Worm (Caenorhabditis elegans) whole organism, L4 larva: Measurements from ENCODE around the gene C12D8.21.
A peak's percentile ranks its signal among the peaks of the same experiment; 100 is the strongest.

Experiments
- F49E8.2 ChIP-seq: sonication (generic microtip); optimal IDR thresholded peaks from 2 replicates; lab custom pipeline; 2016; ENCODE audit warnings: missing compliant biosample characterization, mild to moderate bottlenecking, missing genetic modification characterization, borderline replicate concordance
- Y48G9A.11 ChIP-seq: fragments of 200-800 bp; sonication (Bioruptor generic); IDR thresholded peaks from 2 replicates; pipeline ENCODE4 v1.3.6; 2022; ENCODE audit warnings: missing genetic modification reagents, missing genetic modification characterization, missing compliant biosample characterization
- Y5F2A.4 ChIP-seq: fragments of 200-800 bp; sonication (Bioruptor generic); optimal IDR thresholded peaks from 2 replicates; lab custom pipeline; 2018; ENCODE audit warnings: mild to moderate bottlenecking, missing genetic modification characterization, missing compliant biosample characterization
- Y75B8A.6 ChIP-seq: fragments of 200-800 bp; sonication (Bioruptor generic); IDR thresholded peaks from 2 replicates; pipeline ENCODE4 v1.3.6; 2022; ENCODE audit warnings: missing genetic modification reagents, missing genetic modification characterization, missing compliant biosample characterization
- aha-1 ChIP-seq: fragments of 150-350 bp; peaks from one replicate; lab custom pipeline; 2014; ENCODE audit warnings: missing biosample characterization, missing genetic modification characterization
- ama-1 ChIP-seq: fragments of 150-350 bp; optimal IDR thresholded peaks from 2 replicates; lab custom pipeline; 2014; ENCODE audit warnings: inconsistent platforms, mixed read lengths
- arid-1 ChIP-seq: fragments of 200-800 bp; sonication (Bioruptor generic); conservative IDR thresholded peaks from 2 replicates; pipeline ENCODE4 v1.3.6; 2022; ENCODE audit warnings: missing genetic modification reagents, missing genetic modification characterization, missing compliant biosample characterization
- ces-1 ChIP-seq: fragments of 150-350 bp; sonication (generic microtip); optimal IDR thresholded peaks from 4 replicates; lab custom pipeline; 2014; ENCODE audit warnings: missing biosample characterization, missing genetic modification reagents, missing genetic modification characterization
- ctbp-1 ChIP-seq: fragments of 200-800 bp; sonication (Bioruptor generic); IDR thresholded peaks from 2 replicates; pipeline ENCODE4 v1.3.6; 2022; ENCODE audit warnings: missing genetic modification reagents, missing genetic modification characterization, missing compliant biosample characterization
- daf-19 ChIP-seq: fragments of 200-800 bp; sonication (Bioruptor generic); conservative IDR thresholded peaks from 2 replicates; pipeline ENCODE4 v1.3.6; 2022; ENCODE audit warnings: missing genetic modification characterization, missing compliant biosample characterization
- dpl-1 ChIP-seq: fragments of 150-350 bp; optimal IDR thresholded peaks from 2 replicates; lab custom pipeline; 2014; ENCODE audit warnings: missing biosample characterization, missing genetic modification reagents, missing genetic modification characterization
- hlh-11 ChIP-seq: fragments of 200-800 bp; sonication (Bioruptor generic); optimal IDR thresholded peaks from 2 replicates; lab custom pipeline; 2018; ENCODE audit warnings: mild to moderate bottlenecking, missing genetic modification characterization, missing compliant biosample characterization
- lin-1 ChIP-seq: fragments of 200-800 bp; sonication (Bioruptor generic); IDR thresholded peaks from 2 replicates; pipeline ENCODE4 v1.3.6; 2022; ENCODE audit warnings: missing genetic modification reagents, missing genetic modification characterization, missing compliant biosample characterization
- lin-38 ChIP-seq: fragments of 200-800 bp; sonication (Bioruptor generic); IDR thresholded peaks from 2 replicates; pipeline ENCODE4 v1.3.6; 2022; ENCODE audit warnings: missing genetic modification reagents, missing genetic modification characterization, missing compliant biosample characterization
- lsy-2 ChIP-seq, 2 experiments: fragments of 150-350 bp in 1 of 2; sonication (generic microtip) in 1 of 2; optimal IDR thresholded peaks; 2 replicates each; lab custom pipeline; 2014 to 2017; ENCODE audit warnings: missing biosample characterization in 2 of 2, missing genetic modification characterization in 2 of 2
- madf-9 ChIP-seq: fragments of 200-800 bp; sonication (Bioruptor generic); conservative IDR thresholded peaks from 2 replicates; pipeline ENCODE4 v1.3.6; 2022; ENCODE audit warnings: missing genetic modification reagents, missing genetic modification characterization, missing compliant biosample characterization
- mdl-1 ChIP-seq, 2 experiments: fragments of 150-350 bp in 1 of 2; sonication (generic microtip) in 1 of 2; optimal IDR thresholded peaks; 2 replicates each; lab custom pipeline; 2014 to 2017; ENCODE audit warnings: missing biosample characterization in 2 of 2, missing genetic modification characterization in 2 of 2
- mdt-29 ChIP-seq: fragments of 200-800 bp; sonication (Bioruptor generic); IDR thresholded peaks from 2 replicates; pipeline ENCODE4 v1.3.6; 2022; ENCODE audit warnings: missing genetic modification reagents, missing genetic modification characterization, missing compliant biosample characterization
- mes-2 ChIP-seq: sonication (generic microtip); optimal IDR thresholded peaks from 2 replicates; lab custom pipeline; 2016; ENCODE audit warnings: missing genotype, mild to moderate bottlenecking, missing genetic modification characterization, missing compliant biosample characterization; ENCODE audit not compliant: poor library complexity, severe bottlenecking
- nhr-6 ChIP-seq: fragments of 150-350 bp; optimal IDR thresholded peaks from 2 replicates; lab custom pipeline; 2014; ENCODE audit warnings: missing biosample characterization, missing genetic modification characterization
- pha-4 ChIP-seq, 2 experiments: fragments of 150-350 bp in 1 of 2; fragments of 200-800 bp in 1 of 2; sonication (Bioruptor generic) in 1 of 2; IDR thresholded peaks in 1 of 2; optimal IDR thresholded peaks in 1 of 2; 2 replicates each; pipeline versions ENCODE4 v1.3.6 to Lab custom; 2014 to 2022; ENCODE audit warnings: missing genetic modification characterization in 2 of 2, missing genetic modification reagents in 2 of 2, missing biosample characterization in 1 of 2, missing compliant biosample characterization in 1 of 2
- sdz-12 ChIP-seq: fragments of 200-800 bp; sonication (Bioruptor generic); optimal IDR thresholded peaks from 2 replicates; lab custom pipeline; 2018; ENCODE audit warnings: mild to moderate bottlenecking, missing genetic modification characterization, missing compliant biosample characterization
- set-16 ChIP-seq: fragments of 200-800 bp; sonication (Bioruptor generic); IDR thresholded peaks from 2 replicates; pipeline ENCODE4 v1.3.6; 2022; ENCODE audit warnings: missing genetic modification reagents, missing genetic modification characterization, missing compliant biosample characterization
- skn-1 ChIP-seq: fragments of 150-350 bp; optimal IDR thresholded peaks from 2 replicates; lab custom pipeline; 2014; ENCODE audit warnings: missing biosample characterization, missing genetic modification characterization
- unc-130 ChIP-seq: sonication (generic microtip); optimal IDR thresholded peaks from 2 replicates; lab custom pipeline; 2016; ENCODE audit warnings: missing genetic modification reagents, missing genetic modification characterization, missing compliant biosample characterization
- unc-62 ChIP-seq, 3 experiments: fragments of 150-350 bp in 1 of 3; sonication (generic microtip); optimal IDR thresholded peaks in 2 of 3; peaks in 1 of 3; 1 replicate in 1 of 3; 2 replicates in 2 of 3; lab custom pipeline; 2014 to 2017; ENCODE audit warnings: missing biosample characterization in 3 of 3, missing genetic modification characterization in 3 of 3, missing genetic modification reagents in 3 of 3, missing genotype in 1 of 3
- vab-7 ChIP-seq: fragments of 200-800 bp; sonication (Bioruptor generic); IDR thresholded peaks from 2 replicates; pipeline ENCODE4 v1.3.6; 2022; ENCODE audit warnings: missing genetic modification reagents, missing genetic modification characterization, missing compliant biosample characterization
- zip-11 ChIP-seq: fragments of 200-800 bp; sonication (Bioruptor generic); IDR thresholded peaks from 2 replicates; pipeline ENCODE4 v1.3.6; 2022; ENCODE audit warnings: missing genetic modification characterization, missing compliant biosample characterization
- zip-2 ChIP-seq: fragments of 150-350 bp; optimal IDR thresholded peaks from 2 replicates; lab custom pipeline; 2014; ENCODE audit warnings: missing biosample characterization, missing genetic modification characterization
- ztf-11 ChIP-seq: fragments of 150-350 bp; optimal IDR thresholded peaks from 2 replicates; lab custom pipeline; 2014; ENCODE audit warnings: missing biosample characterization, missing genetic modification characterization
- ztf-7 ChIP-seq: fragments of 150-350 bp; optimal IDR thresholded peaks from 2 replicates; lab custom pipeline; 2014; ENCODE audit warnings: missing biosample characterization, missing genetic modification characterization

The C12D8.21 gene

ce11 chrV:10238665-10239064 lies 2.3 kb downstream of the C12D8.21 start, which contains the start of gene fubl-1:
Gene fubl-1 (minus strand): TSS chrV:10238866.
- TF ChIP-seq aha-1 (tag; lab: Kevin White, UChicago) (peak; percentile 82), dpl-1 (GFP tag; lab: Kevin White, UChicago) (peak; percentile 14), lin-38 (GFP tag; lab: Robert Waterston, UW) (peak; percentile 70), nhr-6 (no peak), mes-2 (tag; lab: Kevin White, UChicago) (peak; percentile 56), lsy-2 (tag; optimal IDR thresholded peaks at IDR 0.05; lab: Kevin White, UChicago) (peak in 1 of 2 experiments; percentile 19), Y48G9A.11 (GFP tag; lab: Robert Waterston, UW) (peak; percentile 40; the same call in 1 of the 2 replicates), ama-1 (lab: Kevin White, UChicago) (peak; percentile 75), zip-2 (tag; lab: Kevin White, UChicago) (no peak), ces-1 (GFP tag; lab: Kevin White, UChicago) (no peak), unc-62 (GFP tag; optimal IDR thresholded peaks at IDR 0.05 in 1 of 2; lab: Kevin White, UChicago) (peak in 1 of 2 experiments; percentile 28), unc-62 (tag; optimal IDR thresholded peaks at IDR 0.05; lab: Kevin White, UChicago) (no peak), vab-7 (GFP tag; lab: Robert Waterston, UW) (peak; percentile 39; the same call in 1 of the 2 replicates), mdl-1 (tag; optimal IDR thresholded peaks at IDR 0.05; lab: Kevin White, UChicago) (no peak), ztf-7 (tag; lab: Kevin White, UChicago) (no peak)

DNA sequence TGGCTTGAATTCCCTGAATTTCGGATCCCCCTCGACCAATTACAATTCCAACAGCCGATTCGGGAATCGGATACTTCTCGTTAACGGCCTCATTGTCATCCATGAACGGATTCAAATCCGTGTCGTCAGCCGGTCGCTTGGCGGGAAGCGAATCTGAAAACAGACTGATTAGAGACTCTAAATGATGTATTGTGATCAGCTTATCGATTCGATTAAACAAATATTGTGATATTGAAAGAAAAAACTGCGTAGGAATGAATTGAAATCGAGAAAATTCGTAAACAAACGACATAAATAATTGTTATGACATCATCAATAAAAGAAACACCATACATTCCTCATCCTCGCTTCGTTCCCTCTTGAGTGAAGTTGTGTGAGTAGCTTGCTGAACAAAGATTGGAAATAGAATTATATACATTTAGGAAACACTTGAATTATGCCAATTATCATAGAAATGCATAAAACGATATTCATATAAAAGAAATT lies 3.0 kb downstream of the C12D8.21 start:
- TF ChIP-seq daf-19 (GFP tag; lab: Robert Waterston, UW) (peak; percentile 32; the same call in 1 of the 2 replicates), pha-4 (GFP tag; IDR thresholded peaks at IDR 0.05; lab: Robert Waterston, UW) (peak; percentile 50; the same call in 1 of the 2 replicates), pha-4 (tag; optimal IDR thresholded peaks at IDR 0.05; lab: Kevin White, UChicago) (no peak), lin-38 (GFP tag; lab: Robert Waterston, UW) (peak; percentile 67), Y75B8A.6 (GFP tag; lab: Robert Waterston, UW) (0 out of 2 replicates have a peak, but pooled peaks have one; percentile 79), ztf-11 (no peak), lin-1 (GFP tag; lab: Robert Waterston, UW) (no peak; the same call in 1 of the 2 replicates), zip-11 (no peak), ctbp-1 (GFP tag; lab: Robert Waterston, UW) (0 out of 2 replicates have a peak, but pooled peaks have one; percentile 49), Y5F2A.4 (GFP tag; lab: Kevin White, UChicago) (peak; percentile 18), mes-2 (tag; lab: Kevin White, UChicago) (peak; percentile 3), F49E8.2 (tag; lab: Kevin White, UChicago) (peak; percentile 48), unc-130 (GFP tag; lab: Kevin White, UChicago) (peak; percentile 42), hlh-11 (no peak), sdz-12 (GFP tag; lab: Kevin White, UChicago) (peak; percentile 55), arid-1 (GFP tag; lab: Robert Waterston, UW) (0 out of 2 replicates have a peak, but pooled peaks have one; percentile 6), mdt-29 (GFP tag; lab: Robert Waterston, UW) (peak; percentile 33; the same call in 1 of the 2 replicates), Y48G9A.11 (GFP tag; lab: Robert Waterston, UW) (0 out of 2 replicates have a peak, but pooled peaks have one; percentile 23), ama-1 (lab: Kevin White, UChicago) (peak; percentile 87)
- TF ChIP-seq, all 104 proteins: peak for 14

ce11 chrV:10237171-10237570 lies 3.8 kb downstream of the C12D8.21 start:
- TF ChIP-seq set-16 (GFP tag; lab: Robert Waterston, UW), result no peak
- TF ChIP-seq aha-1 (tag; lab: Kevin White, UChicago), result peak; percentile 96
- TF ChIP-seq hlh-11, result no peak

DNA sequence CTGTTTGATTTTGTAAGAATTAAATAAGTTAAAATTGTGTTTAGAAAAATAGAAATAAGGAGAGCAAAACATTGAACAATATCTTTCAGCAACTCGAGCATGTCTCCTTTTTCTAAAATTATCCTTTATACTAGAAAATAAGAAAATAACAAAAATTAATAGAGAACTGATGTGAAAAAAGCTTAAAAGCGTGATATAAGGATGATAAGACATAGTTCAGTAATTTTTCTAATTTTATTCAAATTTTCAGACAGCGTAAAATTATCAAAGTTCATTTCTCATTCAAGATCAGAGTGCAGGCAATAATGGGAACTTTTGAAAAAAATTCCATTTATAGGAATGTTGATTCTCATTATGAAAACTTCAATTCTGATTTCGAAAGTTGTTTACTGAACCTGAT lies 7.7 kb downstream of the C12D8.21 start, which contains the start of gene str-182:
str-182 (minus strand) TSS at position 101 of the 400 bp plus-strand sequence.
- TF ChIP-seq ctbp-1 (GFP tag; lab: Robert Waterston, UW) (no peak), madf-9 (GFP tag; lab: Robert Waterston, UW) (no peak), skn-1 (tag; lab: Kevin White, UChicago) (no peak)
